Comparison of ENCODE assay signal across 1 fruit fly cellular context in the genomic region with DNA sequence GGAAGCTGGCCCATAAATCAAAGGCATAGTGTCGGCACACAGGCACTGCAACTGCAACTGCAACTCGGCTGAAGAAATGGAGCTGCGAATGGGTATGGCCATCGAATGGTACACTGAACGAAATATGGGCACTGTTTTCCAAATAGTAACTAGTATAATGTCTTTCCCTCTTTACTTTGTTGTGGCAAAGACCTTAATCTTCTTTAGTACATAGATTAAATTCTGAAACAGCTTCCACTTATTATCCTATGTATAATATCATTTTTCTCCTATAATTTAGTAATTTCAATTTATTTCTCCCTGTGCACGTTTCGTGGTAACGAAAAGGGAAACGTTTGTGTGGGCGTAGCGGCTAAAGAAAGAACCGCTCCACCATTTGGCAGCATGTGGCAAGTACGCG.
TF ChIP-seq lines count a peak whose summit lies in the region.

No protein-coding gene starts in this region.

TF ChIP-seq in whole organism, embryonic, 481 proteins besides CTCF, POLR2A, EP300 and RAD21 (continued from another document and continues in another):
- TF ChIP-seq Trl (optimal IDR thresholded peaks at IDR 0.05; lab: Kevin White, UChicago), result no peak
- TF ChIP-seq Trl (GFP tag; optimal IDR thresholded peaks at IDR 0.05; lab: Kevin White, UChicago), result peak; percentile 38
- TF ChIP-seq CG8281 (tag; optimal IDR thresholded peaks at IDR 0.05; lab: Kevin White, UChicago), result no peak
- TF ChIP-seq Nf-YB (GFP tag; optimal IDR thresholded peaks at IDR 0.05; lab: Kevin White, UChicago), result peak; percentile 51
- no peak for TF ChIP-seq corto (GFP tag; optimal IDR thresholded peaks at IDR 0.05; lab: Kevin White, UChicago)
- TF ChIP-seq ssp (GFP tag; IDR thresholded peaks at IDR 0.05; lab: Robert Waterston, UW), result peak; percentile 60
- TF ChIP-seq unpg (GFP tag; optimal IDR thresholded peaks at IDR 0.05; lab: Kevin White, UChicago), result peak; percentile 76
- TF ChIP-seq CG9437 (GFP tag; optimal IDR thresholded peaks at IDR 0.05; lab: Kevin White, UChicago), result peak; percentile 68
- TF ChIP-seq CG12744 (GFP tag; optimal IDR thresholded peaks at IDR 0.05; lab: Kevin White, UChicago), result peak; percentile 38
- TF ChIP-seq nerfin-2 (GFP tag; IDR thresholded peaks at IDR 0.05; lab: Robert Waterston, UW; ENCODE audit: partially characterized antibody), result no peak
- peak; percentile 64 for TF ChIP-seq CG5245 (GFP tag; optimal IDR thresholded peaks at IDR 0.05; lab: Kevin White, UChicago)
- TF ChIP-seq ind (GFP tag; optimal IDR thresholded peaks at IDR 0.05; lab: Kevin White, UChicago), result peak; percentile 28
- no peak for TF ChIP-seq usp (GFP tag; optimal IDR thresholded peaks at IDR 0.05; lab: Kevin White, UChicago)
- peak; percentile 82 for TF ChIP-seq ci (GFP tag; IDR thresholded peaks at IDR 0.05; lab: Robert Waterston, UW)
- TF ChIP-seq CG30403 (GFP tag; optimal IDR thresholded peaks at IDR 0.05; lab: Kevin White, UChicago), result peak; percentile 68
- TF ChIP-seq zfh2 (GFP tag; optimal IDR thresholded peaks at IDR 0.05; lab: Kevin White, UChicago), result no peak
- TF ChIP-seq CG13424 (tag; optimal IDR thresholded peaks at IDR 0.05; lab: Kevin White, UChicago), result peak; percentile 71
- TF ChIP-seq CG8478 (optimal IDR thresholded peaks at IDR 0.05; lab: Kevin White, UChicago), result no peak
- TF ChIP-seq CG17328 (GFP tag; IDR thresholded peaks at IDR 0.05; lab: Robert Waterston, UW), result peak; percentile 74
- peak; percentile 27 for TF ChIP-seq Atf-2 (GFP tag; optimal IDR thresholded peaks at IDR 0.05; lab: Kevin White, UChicago)
- TF ChIP-seq her (GFP tag; optimal IDR thresholded peaks at IDR 0.05; lab: Kevin White, UChicago), result no peak
- TF ChIP-seq CG17359 (tag; optimal IDR thresholded peaks at IDR 0.05; lab: Kevin White, UChicago), result peak; percentile 57
- TF ChIP-seq CG2678 (tag; optimal IDR thresholded peaks at IDR 0.05; lab: Kevin White, UChicago), result peak; percentile 76
- TF ChIP-seq tin (GFP tag; optimal IDR thresholded peaks at IDR 0.05; lab: Kevin White, UChicago), result peak; percentile 69
- TF ChIP-seq CG10565 (GFP tag; optimal IDR thresholded peaks at IDR 0.05; lab: Kevin White, UChicago), result peak; percentile 14
- TF ChIP-seq Atf3 (GFP tag; optimal IDR thresholded peaks at IDR 0.05; lab: Kevin White, UChicago), result peak; percentile 23
- TF ChIP-seq CG34422 (GFP tag; IDR thresholded peaks at IDR 0.05; lab: Robert Waterston, UW), result peak; percentile 54; the same call in 1 of the 3 replicates
- peak; percentile 21 for TF ChIP-seq stwl (tag; optimal IDR thresholded peaks at IDR 0.05; lab: Kevin White, UChicago)
- TF ChIP-seq CG2120 (GFP tag; optimal IDR thresholded peaks at IDR 0.05; lab: Kevin White, UChicago), result no peak
- TF ChIP-seq CG31441 (GFP tag; IDR thresholded peaks at IDR 0.05; lab: Robert Waterston, UW), result peak; percentile 86
- TF ChIP-seq CG14050 (GFP tag; IDR thresholded peaks at IDR 0.05; lab: Robert Waterston, UW), result peak; percentile 44; the same call in 1 of the 3 replicates
- TF ChIP-seq pita (GFP tag; optimal IDR thresholded peaks at IDR 0.05; lab: Kevin White, UChicago), result no peak
- peak; percentile 63 for TF ChIP-seq CG6689 (GFP tag; IDR thresholded peaks at IDR 0.05; lab: Robert Waterston, UW)
- TF ChIP-seq CG10462 (GFP tag; optimal IDR thresholded peaks at IDR 0.05; lab: Kevin White, UChicago), result peak; percentile 29
- TF ChIP-seq pan (optimal IDR thresholded peaks at IDR 0.05; lab: Kevin White, UChicago), result no peak
- TF ChIP-seq pan (GFP tag; optimal IDR thresholded peaks at IDR 0.05 in 1 of 2, IDR thresholded peaks at IDR 0.05 in 1 of 2), result peak in 1 of 2 experiments; percentile 46
- no peak for TF ChIP-seq crol (GFP tag; IDR thresholded peaks at IDR 0.05; lab: Robert Waterston, UW)
- no peak for TF ChIP-seq Ets97D (GFP tag; optimal IDR thresholded peaks at IDR 0.05; lab: Kevin White, UChicago)
- TF ChIP-seq dm (GFP tag; optimal IDR thresholded peaks at IDR 0.05; lab: Kevin White, UChicago), result peak; percentile 16
- peak; percentile 14 for TF ChIP-seq run (tag; optimal IDR thresholded peaks at IDR 0.05; lab: Kevin White, UChicago)
- TF ChIP-seq HLHmδ (GFP tag; optimal IDR thresholded peaks at IDR 0.05; lab: Kevin White, UChicago), result no peak
- TF ChIP-seq HLH3B (GFP tag; IDR thresholded peaks at IDR 0.05; lab: Robert Waterston, UW), result peak; percentile 67
- TF ChIP-seq CG13123 (GFP tag; optimal IDR thresholded peaks at IDR 0.05; lab: Kevin White, UChicago), result no peak
- TF ChIP-seq CG16863 (GFP tag; optimal IDR thresholded peaks at IDR 0.05; lab: Kevin White, UChicago), result peak; percentile 47
- TF ChIP-seq slou (GFP tag; optimal IDR thresholded peaks at IDR 0.05; lab: Kevin White, UChicago), result no peak
- TF ChIP-seq CG10147 (GFP tag; optimal IDR thresholded peaks at IDR 0.05; lab: Kevin White, UChicago), result no peak
- TF ChIP-seq CG9797 (GFP tag; optimal IDR thresholded peaks at IDR 0.05; lab: Kevin White, UChicago), result no peak
- no peak for TF ChIP-seq CG7271 (tag; optimal IDR thresholded peaks at IDR 0.05; lab: Kevin White, UChicago)
- peak; percentile 86 for TF ChIP-seq CG8388 (GFP tag; optimal IDR thresholded peaks at IDR 0.05; lab: Kevin White, UChicago)
- TF ChIP-seq CG10274 (GFP tag; optimal IDR thresholded peaks at IDR 0.05; lab: Kevin White, UChicago), result peak; percentile 32
- TF ChIP-seq Dad (GFP tag; optimal IDR thresholded peaks at IDR 0.05; lab: Kevin White, UChicago), result peak; percentile 8
- peak; percentile 76 for TF ChIP-seq CG33557 (GFP tag; optimal IDR thresholded peaks at IDR 0.05; lab: Kevin White, UChicago)
- TF ChIP-seq CG13624 (GFP tag; optimal IDR thresholded peaks at IDR 0.05; lab: Kevin White, UChicago), result no peak
- TF ChIP-seq cad (GFP tag; optimal IDR thresholded peaks at IDR 0.05; lab: Kevin White, UChicago), result no peak
- peak; percentile 66 for TF ChIP-seq CG10209 (GFP tag; optimal IDR thresholded peaks at IDR 0.05; lab: Kevin White, UChicago)
- peak; percentile 0 for TF ChIP-seq CG9817 (tag; optimal IDR thresholded peaks at IDR 0.05; lab: Kevin White, UChicago)
- peak; percentile 9 for TF ChIP-seq Bteb2 (GFP tag; optimal IDR thresholded peaks at IDR 0.05; lab: Kevin White, UChicago)
- peak; percentile 71 for TF ChIP-seq CG10959 (GFP tag; IDR thresholded peaks at IDR 0.05; lab: Robert Waterston, UW)
- peak; percentile 58 for TF ChIP-seq kah (GFP tag; optimal IDR thresholded peaks at IDR 0.05; lab: Kevin White, UChicago)
- TF ChIP-seq croc (GFP tag; conservative IDR thresholded peaks at IDR 0.05; lab: Robert Waterston, UW), result peak; percentile 69
- peak; percentile 67 for TF ChIP-seq CG8359 (GFP tag; optimal IDR thresholded peaks at IDR 0.05; lab: Kevin White, UChicago; ENCODE audit: borderline replicate concordance)
- peak; percentile 31 for TF ChIP-seq CG8089 (GFP tag; optimal IDR thresholded peaks at IDR 0.05; lab: Kevin White, UChicago)
- TF ChIP-seq Elba2 (GFP tag; optimal IDR thresholded peaks at IDR 0.05; lab: Kevin White, UChicago), result no peak
- peak; percentile 4 for TF ChIP-seq CG17186 (GFP tag; optimal IDR thresholded peaks at IDR 0.05; lab: Kevin White, UChicago)
- TF ChIP-seq Ptx1 (GFP tag; IDR thresholded peaks at IDR 0.05; lab: Robert Waterston, UW), result peak; percentile 42; the same call in 1 of the 2 replicates
- TF ChIP-seq nerfin-1 (tag; optimal IDR thresholded peaks at IDR 0.05; lab: Kevin White, UChicago), result peak; percentile 44
- peak; percentile 19 for TF ChIP-seq CG4328 (GFP tag; optimal IDR thresholded peaks at IDR 0.05; lab: Kevin White, UChicago)
- TF ChIP-seq pb (GFP tag; optimal IDR thresholded peaks at IDR 0.05; lab: Kevin White, UChicago), result no peak
- no peak for TF ChIP-seq knrl (GFP tag; IDR thresholded peaks at IDR 0.05; lab: Robert Waterston, UW; ENCODE audit: partially characterized antibody)
- peak; percentile 17 for TF ChIP-seq CG8944 (GFP tag; optimal IDR thresholded peaks at IDR 0.05; lab: Kevin White, UChicago)
- TF ChIP-seq CG15269 (tag; optimal IDR thresholded peaks at IDR 0.05; lab: Kevin White, UChicago), result peak; percentile 22
- no peak for TF ChIP-seq CG11696 (GFP tag; IDR thresholded peaks at IDR 0.05; lab: Robert Waterston, UW)
- TF ChIP-seq Tbp (GFP tag; optimal IDR thresholded peaks at IDR 0.05; lab: Kevin White, UChicago), result no peak
- TF ChIP-seq Spps (tag; optimal IDR thresholded peaks at IDR 0.05; lab: Kevin White, UChicago), result peak; percentile 54
- TF ChIP-seq CG10431 (GFP tag; optimal IDR thresholded peaks at IDR 0.05; lab: Kevin White, UChicago), result peak; percentile 62
- peak; percentile 67 for TF ChIP-seq CG7556 (GFP tag; optimal IDR thresholded peaks at IDR 0.05; lab: Kevin White, UChicago)
- TF ChIP-seq CG12769 (tag; optimal IDR thresholded peaks at IDR 0.05; lab: Kevin White, UChicago), result no peak
- TF ChIP-seq Nf-YA (GFP tag; IDR thresholded peaks at IDR 0.05; lab: Robert Waterston, UW), result no peak
- TF ChIP-seq CG1529 (GFP tag; optimal IDR thresholded peaks at IDR 0.05; lab: Kevin White, UChicago), result peak; percentile 72
- peak; percentile 49 for TF ChIP-seq lmd (GFP tag; IDR thresholded peaks at IDR 0.05; lab: Robert Waterston, UW)
- peak; percentile 79 for TF ChIP-seq CG3407 (GFP tag; optimal IDR thresholded peaks at IDR 0.05; lab: Kevin White, UChicago)
- TF ChIP-seq Eip74EF (GFP tag; optimal IDR thresholded peaks at IDR 0.05; lab: Kevin White, UChicago), result peak in 1 of 2 experiments; percentile 70
- peak; percentile 81 for TF ChIP-seq Ssrp (tag; optimal IDR thresholded peaks at IDR 0.05; lab: Kevin White, UChicago)
- TF ChIP-seq ems (GFP tag; optimal IDR thresholded peaks at IDR 0.05; lab: Kevin White, UChicago), result no peak
- peak; percentile 31 for TF ChIP-seq YL-1 (GFP tag; optimal IDR thresholded peaks at IDR 0.05; lab: Kevin White, UChicago)
- peak; percentile 5 for TF ChIP-seq Fer3 (tag; optimal IDR thresholded peaks at IDR 0.05; lab: Kevin White, UChicago)
- TF ChIP-seq pho (GFP tag; optimal IDR thresholded peaks at IDR 0.05; lab: Kevin White, UChicago), result no peak
- TF ChIP-seq wor (GFP tag; IDR thresholded peaks at IDR 0.05; lab: Robert Waterston, UW), result peak; percentile 40; the same call in 1 of the 2 replicates
- TF ChIP-seq bsh (GFP tag; optimal IDR thresholded peaks at IDR 0.05; lab: Kevin White, UChicago), result peak; percentile 22 to 88
- peak; percentile 56; the same call in 1 of the 2 replicates for TF ChIP-seq ranshi (GFP tag; IDR thresholded peaks at IDR 0.05; lab: Robert Waterston, UW)
- peak; percentile 30 for TF ChIP-seq Sry-β (GFP tag; optimal IDR thresholded peaks at IDR 0.05; lab: Kevin White, UChicago)
- peak; percentile 60 for TF ChIP-seq CG18619 (GFP tag; optimal IDR thresholded peaks at IDR 0.05; lab: Kevin White, UChicago)
- no peak for TF ChIP-seq C15 (GFP tag; IDR thresholded peaks at IDR 0.05; lab: Robert Waterston, UW)
- no peak for TF ChIP-seq CG18011 (GFP tag; optimal IDR thresholded peaks at IDR 0.05; lab: Kevin White, UChicago)
- no peak for TF ChIP-seq CG34376 (GFP tag; optimal IDR thresholded peaks at IDR 0.05; lab: Kevin White, UChicago)
- TF ChIP-seq slp2 (GFP tag; optimal IDR thresholded peaks at IDR 0.05; lab: Kevin White, UChicago), result peak; percentile 33
- no peak for TF ChIP-seq sqz (GFP tag; optimal IDR thresholded peaks at IDR 0.05; lab: Kevin White, UChicago)
- TF ChIP-seq nmo (GFP tag; optimal IDR thresholded peaks at IDR 0.05; lab: Kevin White, UChicago), result peak; percentile 86
- TF ChIP-seq sr (GFP tag; IDR thresholded peaks at IDR 0.05; lab: Robert Waterston, UW), result peak; percentile 58; the same call in 2 of the 3 replicates
- TF ChIP-seq CG10267 (tag; optimal IDR thresholded peaks at IDR 0.05; lab: Kevin White, UChicago), result peak; percentile 74
- TF ChIP-seq MTF-1 (GFP tag; optimal IDR thresholded peaks at IDR 0.05; lab: Kevin White, UChicago; ENCODE audit: borderline replicate concordance), result peak; percentile 59
- TF ChIP-seq Mes4 (GFP tag; optimal IDR thresholded peaks at IDR 0.05; lab: Kevin White, UChicago), result peak; percentile 39
- TF ChIP-seq grau (tag; optimal IDR thresholded peaks at IDR 0.05; lab: Kevin White, UChicago), result peak; percentile 67
- TF ChIP-seq trh (GFP tag; optimal IDR thresholded peaks at IDR 0.05; lab: Kevin White, UChicago), result no peak
- TF ChIP-seq D19A (tag; optimal IDR thresholded peaks at IDR 0.05; lab: Kevin White, UChicago), result peak; percentile 79
- TF ChIP-seq lab (GFP tag; optimal IDR thresholded peaks at IDR 0.05; lab: Kevin White, UChicago), result peak; percentile 59
- no peak for TF ChIP-seq Dfd (GFP tag; optimal IDR thresholded peaks at IDR 0.05; lab: Kevin White, UChicago)
- TF ChIP-seq Xrp1 (GFP tag; IDR thresholded peaks at IDR 0.05; lab: Robert Waterston, UW), result peak; percentile 89
- peak; percentile 57 for TF ChIP-seq Asciz (GFP tag; optimal IDR thresholded peaks at IDR 0.05; lab: Kevin White, UChicago)
- TF ChIP-seq H15 (GFP tag; IDR thresholded peaks at IDR 0.05; lab: Robert Waterston, UW), result 0 out of 3 replicates have a peak, but pooled peaks have one; percentile 5
- peak; percentile 70 for TF ChIP-seq CG4404 (GFP tag; IDR thresholded peaks at IDR 0.05; lab: Robert Waterston, UW)
- TF ChIP-seq Hsf (GFP tag; optimal IDR thresholded peaks at IDR 0.05; lab: Kevin White, UChicago), result peak; percentile 65
- TF ChIP-seq ttk (GFP tag; IDR thresholded peaks at IDR 0.05; lab: Robert Waterston, UW), result peak; percentile 54; the same call in 1 of the 2 replicates
- TF ChIP-seq Optix (GFP tag; IDR thresholded peaks at IDR 0.05; lab: Robert Waterston, UW), result peak; percentile 48; the same call in 1 of the 3 replicates
- TF ChIP-seq CG14710 (tag; optimal IDR thresholded peaks at IDR 0.05; lab: Kevin White, UChicago), result peak; percentile 84
- TF ChIP-seq sim (GFP tag; IDR thresholded peaks at IDR 0.05; lab: Robert Waterston, UW), result peak; percentile 43; the same call in 1 of the 2 replicates
- peak; percentile 86 for TF ChIP-seq CG8924 (tag; optimal IDR thresholded peaks at IDR 0.05; lab: Kevin White, UChicago)
- TF ChIP-seq CG15601 (tag; optimal IDR thresholded peaks at IDR 0.05; lab: Kevin White, UChicago), result peak; percentile 86
- TF ChIP-seq abd-A (tag; optimal IDR thresholded peaks at IDR 0.05; lab: Kevin White, UChicago), result no peak
- TF ChIP-seq CG11723 (GFP tag; optimal IDR thresholded peaks at IDR 0.05; lab: Kevin White, UChicago), result peak; percentile 67
- TF ChIP-seq luna (GFP tag; optimal IDR thresholded peaks at IDR 0.05; lab: Kevin White, UChicago), result no peak
- peak; percentile 57 for TF ChIP-seq CG18476 (GFP tag; optimal IDR thresholded peaks at IDR 0.05; lab: Kevin White, UChicago)
- TF ChIP-seq nau (GFP tag; optimal IDR thresholded peaks at IDR 0.05; lab: Kevin White, UChicago), result peak; percentile 31
- peak; percentile 70 for TF ChIP-seq CG7839 (tag; optimal IDR thresholded peaks at IDR 0.05; lab: Kevin White, UChicago)
- TF ChIP-seq CG32767 (GFP tag; IDR thresholded peaks at IDR 0.05; lab: Robert Waterston, UW), result peak; percentile 33; the same call in 1 of the 2 replicates
- TF ChIP-seq da (GFP tag; optimal IDR thresholded peaks at IDR 0.05; lab: Kevin White, UChicago), result no peak
- no peak for TF ChIP-seq Ets65A (GFP tag; lab: Kevin White, UChicago)
